Fruit fly (Drosophila melanogaster) whole organism, embryonic: Measurements from ENCODE around the gene Kmn2.

Experiments used
- Aef1 ChIP-seq: fragments of 200-800 bp; sonication (Bioruptor generic); IDR thresholded peaks from 3 replicates; pipeline ENCODE4 v1.3.6; 2022; ENCODE audit warnings: missing biosample characterization, missing genetic modification characterization
- Asciz ChIP-seq: fragments of 200-800 bp; sonication (Bioruptor generic); optimal IDR thresholded peaks from 2 replicates; lab custom pipeline; 2017; ENCODE audit warnings: missing biosample characterization, mild to moderate bottlenecking, missing genetic modification characterization, missing genetic modification reagents
- Atf-2 ChIP-seq: fragments of 200-800 bp; sonication (Bioruptor generic); optimal IDR thresholded peaks from 2 replicates; lab custom pipeline; 2016; ENCODE audit warnings: missing biosample characterization, missing genetic modification characterization
- C15 ChIP-seq: fragments of 200-800 bp; sonication (Bioruptor generic); IDR thresholded peaks from 3 replicates; pipeline ENCODE4 v1.3.6; 2022; ENCODE audit warnings: missing biosample characterization, missing genetic modification characterization
- CG12299 ChIP-seq: fragments of 200-800 bp; sonication (Bioruptor generic); optimal IDR thresholded peaks from 2 replicates; lab custom pipeline; 2018; ENCODE audit warnings: missing biosample characterization, mild to moderate bottlenecking, missing genetic modification characterization
- CG14441 ChIP-seq: fragments of 200-800 bp; sonication (Bioruptor generic); IDR thresholded peaks from 2 replicates; pipeline ENCODE4 v1.3.6; 2022; ENCODE audit warnings: missing biosample characterization, missing genetic modification characterization
- CG15696 ChIP-seq: fragments of 200-800 bp; sonication (Bioruptor generic); optimal IDR thresholded peaks from 2 replicates; lab custom pipeline; 2019; ENCODE audit warnings: missing biosample characterization, mild to moderate bottlenecking, missing genetic modification characterization, moderate library complexity
- CG17361 ChIP-seq: fragments of 200-800 bp; sonication (Bioruptor generic); IDR thresholded peaks from 3 replicates; pipeline ENCODE4 v1.3.6; 2022; ENCODE audit warnings: missing biosample characterization, missing genetic modification characterization
- CG17912 ChIP-seq: fragments of 200-800 bp; sonication (Bioruptor generic); optimal IDR thresholded peaks from 2 replicates; lab custom pipeline; 2018; ENCODE audit warnings: missing biosample characterization, mild to moderate bottlenecking, missing genetic modification characterization
- CG30403 ChIP-seq: fragments of 200-800 bp; sonication (Bioruptor generic); optimal IDR thresholded peaks from 3 replicates; lab custom pipeline; 2016; ENCODE audit warnings: missing biosample characterization, missing genetic modification characterization
- CG3065 ChIP-seq: fragments of 200-800 bp; sonication (Bioruptor generic); optimal IDR thresholded peaks from 2 replicates; lab custom pipeline; 2016; ENCODE audit warnings: missing biosample characterization, missing genetic modification characterization
- CG31224 ChIP-seq: fragments of 200-800 bp; sonication (Bioruptor generic); IDR thresholded peaks from 2 replicates; pipeline ENCODE4 v1.3.6; 2022; ENCODE audit warnings: missing biosample characterization, missing genetic modification characterization
- CG34422 ChIP-seq: fragments of 200-800 bp; sonication (Bioruptor generic); IDR thresholded peaks from 3 replicates; pipeline ENCODE4 v1.3.6; 2022; ENCODE audit warnings: missing biosample characterization, missing genetic modification characterization
- CG3995 ChIP-seq: fragments of 200-800 bp; sonication (Bioruptor generic); optimal IDR thresholded peaks from 3 replicates; lab custom pipeline; 2016; ENCODE audit warnings: missing biosample characterization, missing genetic modification characterization
- CG43689 ChIP-seq: fragments of 200-800 bp; sonication (Bioruptor generic); IDR thresholded peaks from 2 replicates; pipeline ENCODE4 v1.3.6; 2022; ENCODE audit warnings: missing biosample characterization, missing genetic modification characterization
- CG5953 ChIP-seq: fragments of 200-800 bp; sonication (Bioruptor generic); IDR thresholded peaks from 2 replicates; pipeline ENCODE4 v1.3.6; 2022; ENCODE audit warnings: missing biosample characterization, missing genetic modification characterization
- CG6272 ChIP-seq: fragments of 200-800 bp; sonication (Bioruptor generic); IDR thresholded peaks from 2 replicates; pipeline ENCODE4 v1.3.6; 2022; ENCODE audit warnings: missing biosample characterization, missing genetic modification characterization
- CG9817 ChIP-seq: fragments of 200-800 bp; sonication (Bioruptor generic); optimal IDR thresholded peaks from 2 replicates; lab custom pipeline; 2018; ENCODE audit warnings: missing biosample characterization, mild to moderate bottlenecking, missing genetic modification characterization, moderate library complexity
- CHES-1-like ChIP-seq: fragments of 200-800 bp; sonication (Bioruptor generic); optimal IDR thresholded peaks from 2 replicates; lab custom pipeline; 2016; ENCODE audit warnings: missing biosample characterization, missing genetic modification characterization
- Chrac-16 ChIP-seq: fragments of 200-800 bp; sonication (Bioruptor generic); optimal IDR thresholded peaks from 3 replicates; lab custom pipeline; 2016; ENCODE audit warnings: missing biosample characterization, missing genetic modification characterization
- Dad ChIP-seq: fragments of 200-800 bp; sonication (Bioruptor generic); optimal IDR thresholded peaks from 3 replicates; lab custom pipeline; 2016; ENCODE audit warnings: missing biosample characterization, missing genetic modification characterization
- Drgx ChIP-seq: fragments of 200-800 bp; sonication (Bioruptor generic); IDR thresholded peaks from 2 replicates; pipeline ENCODE4 v1.3.6; 2022; ENCODE audit warnings: missing biosample characterization, missing genetic modification characterization
- Ets65A ChIP-seq: fragments of 200-800 bp; sonication (Bioruptor generic); peaks from one replicate; lab custom pipeline; 2016; ENCODE audit warnings: missing biosample characterization, missing genetic modification characterization
- Fer2 ChIP-seq: fragments of 200-800 bp; sonication (Bioruptor generic); optimal IDR thresholded peaks from 2 replicates; lab custom pipeline; 2018; ENCODE audit warnings: missing biosample characterization, mild to moderate bottlenecking, missing genetic modification characterization, moderate library complexity
- HHEX ChIP-seq: fragments of 200-800 bp; sonication (Bioruptor generic); optimal IDR thresholded peaks from 3 replicates; lab custom pipeline; 2017; ENCODE audit warnings: missing biosample characterization, mild to moderate bottlenecking, missing genetic modification characterization, missing genetic modification reagents
- HmgZ ChIP-seq: fragments of 200-800 bp; sonication (Bioruptor generic); optimal IDR thresholded peaks from 2 replicates; lab custom pipeline; 2018; ENCODE audit warnings: missing biosample characterization, mild to moderate bottlenecking, missing genetic modification characterization
- Hmx ChIP-seq: fragments of 200-800 bp; sonication (Bioruptor generic); optimal IDR thresholded peaks from 2 replicates; lab custom pipeline; 2016; ENCODE audit warnings: missing biosample characterization, missing genetic modification characterization
- NK7.1 ChIP-seq: fragments of 200-800 bp; sonication (Bioruptor generic); optimal IDR thresholded peaks from 3 replicates; lab custom pipeline; 2016; ENCODE audit warnings: missing biosample characterization, missing genetic modification characterization
- Nf-YA ChIP-seq: fragments of 200-800 bp; sonication (Bioruptor generic); IDR thresholded peaks from 2 replicates; pipeline ENCODE4 v1.3.6; 2022; ENCODE audit warnings: missing biosample characterization, missing genetic modification characterization
- PHDP ChIP-seq: fragments of 200-800 bp; sonication (Bioruptor generic); optimal IDR thresholded peaks from 3 replicates; lab custom pipeline; 2018; ENCODE audit warnings: missing biosample characterization, mild to moderate bottlenecking, missing genetic modification characterization, moderate library complexity
- Poxn ChIP-seq: fragments of 200-800 bp; sonication (Bioruptor generic); IDR thresholded peaks from 2 replicates; pipeline ENCODE4 v1.3.6; 2022; ENCODE audit warnings: missing biosample characterization, missing genetic modification characterization
- Tbp ChIP-seq: fragments of >200 bp; optimal IDR thresholded peaks from 2 replicates; lab custom pipeline; 2018; ENCODE audit warnings: missing biosample characterization, missing genetic modification characterization
- Usf ChIP-seq: fragments of 200-800 bp; sonication (Bioruptor generic); optimal IDR thresholded peaks from 2 replicates; lab custom pipeline; 2017; ENCODE audit warnings: missing genotype, missing biosample characterization, missing genetic modification characterization
- amos ChIP-seq: fragments of 200-800 bp; sonication (Bioruptor generic); IDR thresholded peaks from 2 replicates; pipeline ENCODE4 v1.3.6; 2022; ENCODE audit warnings: missing biosample characterization, missing genetic modification characterization; ENCODE audit not compliant: partially characterized antibody
- ara ChIP-seq: fragments of 200-800 bp; sonication (Bioruptor generic); IDR thresholded peaks from 2 replicates; pipeline ENCODE4 v1.3.6; 2022; ENCODE audit warnings: missing biosample characterization, missing genetic modification characterization
- br ChIP-seq: fragments of >200 bp; optimal IDR thresholded peaks from 2 replicates; lab custom pipeline; 2017
- cas ChIP-seq: fragments of 200-800 bp; sonication (Bioruptor generic); IDR thresholded peaks from 2 replicates; pipeline ENCODE4 v1.3.6; 2022; ENCODE audit warnings: missing biosample characterization, missing genetic modification characterization
- danr ChIP-seq: fragments of 200-800 bp; sonication (Bioruptor generic); IDR thresholded peaks from 2 replicates; pipeline ENCODE4 v1.3.6; 2022; ENCODE audit warnings: missing biosample characterization, missing genetic modification characterization
- gcm ChIP-seq: fragments of 200-800 bp; sonication (Bioruptor generic); optimal IDR thresholded peaks from 2 replicates; lab custom pipeline; 2019; ENCODE audit warnings: missing biosample characterization, mild to moderate bottlenecking, missing genetic modification characterization, moderate library complexity
- gcm2 ChIP-seq: fragments of 200-800 bp; sonication (Bioruptor generic); optimal IDR thresholded peaks from 2 replicates; lab custom pipeline; 2016; ENCODE audit warnings: missing biosample characterization, missing genetic modification characterization
- gsb-n ChIP-seq: fragments of 200-800 bp; sonication (Bioruptor generic); optimal IDR thresholded peaks from 3 replicates; lab custom pipeline; 2018; ENCODE audit warnings: missing biosample characterization, mild to moderate bottlenecking, missing genetic modification characterization
- ken ChIP-seq: fragments of 200-800 bp; sonication (Bioruptor generic); IDR thresholded peaks from 3 replicates; pipeline ENCODE4 v1.3.6; 2022; ENCODE audit warnings: missing biosample characterization, missing genetic modification characterization
- kni ChIP-seq: fragments of 200-800 bp; sonication (Bioruptor generic); optimal IDR thresholded peaks from 3 replicates; lab custom pipeline; 2017; ENCODE audit warnings: mild to moderate bottlenecking, missing biosample characterization, missing genetic modification reagents, missing genetic modification characterization
- lmd ChIP-seq: fragments of 200-800 bp; sonication (Bioruptor generic); IDR thresholded peaks from 2 replicates; pipeline ENCODE4 v1.3.6; 2022; ENCODE audit warnings: missing biosample characterization, missing genetic modification characterization
- pan ChIP-seq, 4 experiments: fragments of >200 bp in 3 of 4; fragments of 200-800 bp in 1 of 4; sonication (Bioruptor generic) in 1 of 4; optimal IDR thresholded peaks in 3 of 4; IDR thresholded peaks in 1 of 4; 2 replicates each; pipeline versions ENCODE4 v1.3.6 to Lab custom; 2017 to 2022; ENCODE audit warnings: missing biosample characterization in 2 of 4, missing genetic modification characterization in 2 of 4, mixed read lengths in 1 of 4
- ranshi ChIP-seq: fragments of 200-800 bp; sonication (Bioruptor generic); IDR thresholded peaks from 2 replicates; pipeline ENCODE4 v1.3.6; 2022; ENCODE audit warnings: missing biosample characterization, missing genetic modification characterization
- schlank ChIP-seq: fragments of 200-800 bp; sonication (Bioruptor generic); optimal IDR thresholded peaks from 2 replicates; lab custom pipeline; 2018; ENCODE audit warnings: missing biosample characterization, mild to moderate bottlenecking, missing genetic modification characterization
- sisA ChIP-seq: fragments of 200-800 bp; sonication (Bioruptor generic); IDR thresholded peaks from 2 replicates; pipeline ENCODE4 v1.3.6; 2022; ENCODE audit warnings: missing biosample characterization, missing genetic modification characterization
- usp ChIP-seq: fragments of >200 bp; optimal IDR thresholded peaks from 2 replicates; lab custom pipeline; 2017; ENCODE audit warnings: missing biosample characterization, missing genetic modification characterization
- wek ChIP-seq: fragments of 200-800 bp; sonication (Bioruptor generic); optimal IDR thresholded peaks from 3 replicates; lab custom pipeline; 2018; ENCODE audit warnings: missing biosample characterization, mild to moderate bottlenecking, missing genetic modification characterization, moderate library complexity

Gene Kmn2

DNA sequence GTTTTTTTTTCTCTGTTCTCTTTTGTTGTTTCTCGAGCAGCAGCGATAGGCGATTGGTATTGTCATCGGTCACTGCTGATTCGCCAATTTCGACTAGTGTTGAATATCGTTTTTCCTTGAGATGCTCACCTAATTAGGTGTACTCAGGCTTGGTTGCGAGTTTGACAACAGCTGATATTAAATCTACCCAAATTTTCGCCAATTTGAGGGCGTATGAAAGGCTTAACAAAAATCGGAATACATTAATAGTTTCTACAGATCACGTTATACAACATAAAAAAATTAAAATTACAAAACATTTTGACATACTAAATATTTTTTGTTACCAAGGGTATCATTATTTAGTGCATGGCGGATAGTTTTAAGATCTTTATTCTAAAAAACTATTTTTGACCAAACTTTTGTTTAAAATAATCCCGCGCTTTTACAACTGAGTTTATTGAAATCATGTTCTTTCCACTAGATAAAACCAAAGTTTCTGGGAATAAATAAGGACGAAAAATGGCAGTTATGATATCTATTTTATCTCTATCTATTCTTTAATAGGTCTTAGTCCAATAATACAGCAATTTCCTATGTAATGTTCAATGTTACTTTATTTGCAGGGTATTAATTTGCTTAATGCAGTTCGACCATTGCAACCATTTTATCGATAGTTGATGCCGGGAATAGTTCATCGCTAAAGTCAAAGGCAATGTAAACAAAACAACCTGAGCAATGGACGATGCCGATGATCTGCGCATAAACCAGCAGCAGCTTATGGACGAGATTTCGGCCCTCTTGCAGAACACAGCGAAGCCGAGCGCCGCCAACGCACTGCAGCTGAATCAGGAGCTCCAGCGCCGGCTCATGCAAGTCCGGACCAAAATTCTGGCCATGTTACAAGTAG is 12.3 kb upstream of the Kmn2 start, which contains the start of the genes CG10435 and Pbp95 (continued):
- no peak for TF ChIP-seq gcm (GFP tag; lab: Kevin White, UChicago)
- no peak for TF ChIP-seq CG15696
- no peak for TF ChIP-seq Tbp (GFP tag; lab: Kevin White, UChicago)
- no peak; the same call in 1 of the 2 replicates for TF ChIP-seq Drgx (GFP tag; lab: Robert Waterston, UW)
- TF ChIP-seq CG6272: peak; percentile 70
- TF ChIP-seq schlank (tag; lab: Kevin White, UChicago): no peak
- peak; percentile 76 for TF ChIP-seq amos (GFP tag; lab: Robert Waterston, UW)
- peak; percentile 54 for TF ChIP-seq HmgZ (tag; lab: Kevin White, UChicago)
- peak; percentile 38; the same call in 1 of the 2 replicates for TF ChIP-seq lmd (GFP tag; lab: Robert Waterston, UW)
- peak; percentile 38; the same call in 1 of the 2 replicates for TF ChIP-seq CG31224 (GFP tag; lab: Robert Waterston, UW)
- TF ChIP-seq ara (GFP tag; lab: Robert Waterston, UW): no peak
- TF ChIP-seq Fer2 (tag; lab: Kevin White, UChicago): no peak
- 0 out of 3 replicates have a peak, but pooled peaks have one; percentile 34 for TF ChIP-seq ken (GFP tag; lab: Robert Waterston, UW)
- peak; percentile 46 for TF ChIP-seq Dad
- no peak for TF ChIP-seq pan (optimal IDR thresholded peaks at IDR 0.05; lab: Kevin White, UChicago)
- peak in 1 of 2 experiments; percentile 44 for TF ChIP-seq pan (GFP tag; optimal IDR thresholded peaks at IDR 0.05 in 1 of 2, IDR thresholded peaks at IDR 0.05 in 1 of 2)
- TF ChIP-seq Hmx (GFP tag; lab: Kevin White, UChicago): peak; percentile 39
- no peak for TF ChIP-seq Usf (GFP tag; lab: Kevin White, UChicago)
- 0 out of 2 replicates have a peak, but pooled peaks have one; percentile 26 for TF ChIP-seq ranshi (GFP tag; lab: Robert Waterston, UW)
- peak; percentile 88 for TF ChIP-seq wek (GFP tag; lab: Kevin White, UChicago)
- peak; percentile 45 for TF ChIP-seq Atf-2
- peak; percentile 42 for TF ChIP-seq CG9817 (tag; lab: Kevin White, UChicago)
- TF ChIP-seq CG3995: peak; percentile 57
- TF ChIP-seq kni: no peak
- TF ChIP-seq HHEX (GFP tag; lab: Kevin White, UChicago): peak; percentile 21
- TF ChIP-seq CG17361 (GFP tag; lab: Robert Waterston, UW): no peak; the same call in 2 of the 3 replicates
- no peak for TF ChIP-seq Poxn (GFP tag; lab: Robert Waterston, UW)
- TF ChIP-seq CG43689 (GFP tag; lab: Robert Waterston, UW): no peak
- TF ChIP-seq cas: peak; percentile 61
- peak; percentile 60 for TF ChIP-seq CHES-1-like (GFP tag; lab: Kevin White, UChicago)
- no peak for TF ChIP-seq gsb-n (tag; lab: Kevin White, UChicago)
- peak; percentile 57 for TF ChIP-seq CG34422
- TF ChIP-seq Aef1: peak; percentile 68
- TF ChIP-seq CG3065 (GFP tag; lab: Kevin White, UChicago): no peak
- no peak; the same call in 1 of the 2 replicates for TF ChIP-seq danr (GFP tag; lab: Robert Waterston, UW)
- peak; percentile 47 for TF ChIP-seq CG14441 (GFP tag; lab: Robert Waterston, UW)
- TF ChIP-seq CG17912 (GFP tag; lab: Kevin White, UChicago): no peak
- TF ChIP-seq CG30403 (GFP tag; lab: Kevin White, UChicago): peak; percentile 76
- TF ChIP-seq sisA (GFP tag; lab: Robert Waterston, UW): peak; percentile 55
- TF ChIP-seq Nf-YA (GFP tag; lab: Robert Waterston, UW): peak; percentile 47; the same call in 1 of the 2 replicates
- TF ChIP-seq gcm2 (GFP tag; lab: Kevin White, UChicago): no peak
- no peak for TF ChIP-seq NK7.1 (GFP tag; lab: Kevin White, UChicago)
- TF ChIP-seq PHDP (tag; lab: Kevin White, UChicago): no peak
- no peak for TF ChIP-seq Asciz (GFP tag; lab: Kevin White, UChicago)
- TF ChIP-seq usp (GFP tag; lab: Kevin White, UChicago): no peak
- 0 out of 2 replicates have a peak, but pooled peaks have one; percentile 33 for TF ChIP-seq CG5953
- peak; percentile 42 for TF ChIP-seq Chrac-16 (GFP tag; lab: Kevin White, UChicago)
- peak; percentile 70 for TF ChIP-seq Ets65A (GFP tag; lab: Kevin White, UChicago)
- TF ChIP-seq C15 (GFP tag; lab: Robert Waterston, UW): no peak
- TF ChIP-seq CG12299: no peak
- TF ChIP-seq br (lab: Kevin White, UChicago): no peak
